Worm (Caenorhabditis elegans) whole organism, young adult: ENCODE measurements around the gene B0416.2.

Experiments
- B0336.3 ChIP-seq: fragments of 200-800 bp; sonication (Bioruptor generic); IDR thresholded peaks from 2 replicates; pipeline ENCODE4 v1.3.6; 2022; ENCODE audit warnings: missing genetic modification characterization, missing compliant biosample characterization
- C06A6.2 ChIP-seq: fragments of 200-800 bp; sonication (Bioruptor generic); conservative IDR thresholded peaks from 2 replicates; pipeline ENCODE4 v1.3.6; 2022; ENCODE audit warnings: missing genetic modification characterization, missing compliant biosample characterization
- C17E4.6 ChIP-seq: fragments of 200-800 bp; sonication (Bioruptor generic); IDR thresholded peaks from 2 replicates; pipeline ENCODE4 v1.3.6; 2022; ENCODE audit warnings: missing genetic modification reagents, missing genetic modification characterization, missing compliant biosample characterization
- F22D6.2 ChIP-seq: sonication (generic microtip); optimal IDR thresholded peaks from 2 replicates; lab custom pipeline; 2016; ENCODE audit warnings: mild to moderate bottlenecking, missing genetic modification characterization, missing compliant biosample characterization
- F23B12.7 ChIP-seq: sonication (generic microtip); optimal IDR thresholded peaks from 2 replicates; lab custom pipeline; 2017; ENCODE audit warnings: missing genetic modification characterization, mild to moderate bottlenecking, missing compliant biosample characterization, antibody characterized with exemption, moderate library complexity; ENCODE audit not compliant: insufficient read depth
- F37B4.10 ChIP-seq: fragments of 200-800 bp; sonication (Bioruptor generic); IDR thresholded peaks from 2 replicates; pipeline ENCODE4 v1.3.6; 2022; ENCODE audit warnings: missing genetic modification characterization, missing compliant biosample characterization
- F49E8.2 ChIP-seq: sonication (generic microtip); optimal IDR thresholded peaks from 3 replicates; lab custom pipeline; 2017; ENCODE audit warnings: missing genetic modification characterization, mild to moderate bottlenecking, missing compliant biosample characterization, antibody characterized with exemption, moderate library complexity; ENCODE audit not compliant: insufficient read depth
- F52B5.7 ChIP-seq: sonication (generic microtip); optimal IDR thresholded peaks from 2 replicates; lab custom pipeline; 2016; ENCODE audit warnings: mild to moderate bottlenecking, missing genetic modification characterization, missing compliant biosample characterization
- F55B11.4 ChIP-seq: sonication (generic microtip); optimal IDR thresholded peaks from 2 replicates; lab custom pipeline; 2016; ENCODE audit warnings: missing compliant biosample characterization, missing genetic modification characterization, borderline replicate concordance; ENCODE audit not compliant: insufficient read depth
- K11D2.4 ChIP-seq: fragments of 200-800 bp; sonication (Bioruptor generic); IDR thresholded peaks from 2 replicates; pipeline ENCODE4 v1.3.6; 2022; ENCODE audit warnings: missing genetic modification reagents, missing genetic modification characterization, missing compliant biosample characterization
- K12H6.12 ChIP-seq: fragments of 200-800 bp; sonication (Bioruptor generic); optimal IDR thresholded peaks from 2 replicates; lab custom pipeline; 2018; ENCODE audit warnings: mild to moderate bottlenecking, missing genetic modification characterization, missing compliant biosample characterization
- T07F8.4 ChIP-seq: sonication (generic microtip); optimal IDR thresholded peaks from 2 replicates; lab custom pipeline; 2016; ENCODE audit warnings: mild to moderate bottlenecking, missing genetic modification characterization, moderate library complexity, missing compliant biosample characterization
- akir-1 ChIP-seq: fragments of 200-800 bp; sonication (Bioruptor generic); optimal IDR thresholded peaks from 2 replicates; lab custom pipeline; 2018; ENCODE audit warnings: mild to moderate bottlenecking, missing genetic modification characterization, moderate library complexity, missing compliant biosample characterization
- atf-7 ChIP-seq: sonication (generic microtip); optimal IDR thresholded peaks from 2 replicates; lab custom pipeline; 2017; ENCODE audit warnings: mild to moderate bottlenecking, missing genetic modification characterization, missing compliant biosample characterization
- attf-5 ChIP-seq: fragments of 200-800 bp; sonication (Bioruptor generic); optimal IDR thresholded peaks from 2 replicates; lab custom pipeline; 2018; ENCODE audit warnings: mild to moderate bottlenecking, missing genetic modification characterization, missing compliant biosample characterization
- attf-6 ChIP-seq: fragments of 200-800 bp; sonication (Bioruptor generic); IDR thresholded peaks from 2 replicates; pipeline ENCODE4 v1.3.6; 2022; ENCODE audit warnings: missing genetic modification reagents, missing genetic modification characterization, missing compliant biosample characterization
- cebp-1 ChIP-seq, 2 experiments: fragments of 200-800 bp in 1 of 2; sonication (Bioruptor generic) in 1 of 2; sonication (generic microtip) in 1 of 2; IDR thresholded peaks in 1 of 2; optimal IDR thresholded peaks in 1 of 2; 2 replicates each; pipeline versions ENCODE4 v1.3.6 to Lab custom; 2017 to 2022; ENCODE audit warnings: missing compliant biosample characterization in 2 of 2, missing genetic modification characterization in 2 of 2, mild to moderate bottlenecking in 1 of 2, missing genetic modification reagents in 1 of 2, moderate library complexity in 1 of 2
- ceh-27 ChIP-seq: fragments of 200-800 bp; sonication (Bioruptor generic); optimal IDR thresholded peaks from 2 replicates; lab custom pipeline; 2018; ENCODE audit warnings: mild to moderate bottlenecking, missing genetic modification characterization, moderate library complexity, missing compliant biosample characterization
- ceh-58 ChIP-seq: fragments of 200-800 bp; sonication (Bioruptor generic); IDR thresholded peaks from 2 replicates; pipeline ENCODE4 v1.3.6; 2022; ENCODE audit warnings: missing genetic modification characterization, missing compliant biosample characterization
- ceh-91 ChIP-seq: fragments of 200-800 bp; sonication (Bioruptor generic); IDR thresholded peaks from 2 replicates; pipeline ENCODE4 v1.3.6; 2022; ENCODE audit warnings: missing genetic modification reagents, missing genetic modification characterization, missing compliant biosample characterization
- chd-7 ChIP-seq: sonication (generic microtip); optimal IDR thresholded peaks from 2 replicates; lab custom pipeline; 2016; ENCODE audit warnings: mild to moderate bottlenecking, missing genetic modification characterization, moderate library complexity, missing compliant biosample characterization
- ekl-4 ChIP-seq: fragments of 200-800 bp; sonication (Bioruptor generic); IDR thresholded peaks from 2 replicates; pipeline ENCODE4 v1.3.6; 2022; ENCODE audit warnings: missing genetic modification reagents, missing genetic modification characterization, missing compliant biosample characterization
- fkh-3 ChIP-seq: sonication (generic microtip); optimal IDR thresholded peaks from 2 replicates; lab custom pipeline; 2016; ENCODE audit warnings: mild to moderate bottlenecking, missing genetic modification characterization, missing compliant biosample characterization
- hlh-26 ChIP-seq: fragments of 200-800 bp; sonication (Bioruptor generic); conservative IDR thresholded peaks from 2 replicates; pipeline ENCODE4 v1.3.6; 2022; ENCODE audit warnings: missing genetic modification reagents, missing genetic modification characterization, missing compliant biosample characterization
- hmg-1.2 ChIP-seq: fragments of 200-800 bp; sonication (Bioruptor generic); IDR thresholded peaks from 2 replicates; pipeline ENCODE4 v1.3.6; 2022; ENCODE audit warnings: missing genetic modification reagents, missing genetic modification characterization, missing compliant biosample characterization
- hmg-20 ChIP-seq: fragments of 200-800 bp; sonication (Bioruptor generic); IDR thresholded peaks from 2 replicates; pipeline ENCODE4 v1.3.6; 2022; ENCODE audit warnings: missing genetic modification reagents, missing genetic modification characterization, missing compliant biosample characterization
- lag-1 ChIP-seq: fragments of 200-800 bp; sonication (Bioruptor generic); IDR thresholded peaks from 2 replicates; pipeline ENCODE4 v1.3.6; 2022; ENCODE audit warnings: missing genetic modification reagents, missing genetic modification characterization, missing compliant biosample characterization
- lin-40 ChIP-seq: sonication (generic microtip); optimal IDR thresholded peaks from 2 replicates; lab custom pipeline; 2016; ENCODE audit warnings: missing genetic modification characterization, mild to moderate bottlenecking, missing compliant biosample characterization, missing genotype, missing genetic modification reagents
- lin-54 ChIP-seq: fragments of 200-800 bp; sonication (Bioruptor generic); optimal IDR thresholded peaks from 2 replicates; lab custom pipeline; 2018; ENCODE audit warnings: mild to moderate bottlenecking, missing genetic modification characterization, missing compliant biosample characterization
- lir-1 ChIP-seq: fragments of 200-800 bp; sonication (Bioruptor generic); conservative IDR thresholded peaks from 2 replicates; pipeline ENCODE4 v1.3.6; 2022; ENCODE audit warnings: missing genetic modification reagents, missing genetic modification characterization, missing compliant biosample characterization
- madf-3 ChIP-seq: fragments of 200-800 bp; sonication (Bioruptor generic); IDR thresholded peaks from 2 replicates; pipeline ENCODE4 v1.3.6; 2022; ENCODE audit warnings: missing genetic modification reagents, missing genetic modification characterization, missing compliant biosample characterization
- madf-6 ChIP-seq: fragments of 200-800 bp; sonication (Bioruptor generic); IDR thresholded peaks from 2 replicates; pipeline ENCODE4 v1.3.6; 2022; ENCODE audit warnings: missing genetic modification reagents, missing genetic modification characterization, missing compliant biosample characterization
- madf-8 ChIP-seq: fragments of 200-800 bp; sonication (Bioruptor generic); conservative IDR thresholded peaks from 2 replicates; pipeline ENCODE4 v1.3.6; 2022; ENCODE audit warnings: missing genetic modification reagents, missing genetic modification characterization, missing compliant biosample characterization
- nfya-2 ChIP-seq: fragments of 200-800 bp; sonication (Bioruptor generic); IDR thresholded peaks from 2 replicates; pipeline ENCODE4 v1.3.6; 2022; ENCODE audit warnings: missing genetic modification reagents, missing genetic modification characterization, missing compliant biosample characterization
- nhr-27 ChIP-seq: fragments of 200-800 bp; sonication (Bioruptor generic); optimal IDR thresholded peaks from 2 replicates; lab custom pipeline; 2018; ENCODE audit warnings: mild to moderate bottlenecking, missing genetic modification characterization, moderate library complexity, missing compliant biosample characterization
- nhr-80 ChIP-seq: sonication (generic microtip); optimal IDR thresholded peaks from 2 replicates; lab custom pipeline; 2016; ENCODE audit warnings: missing genetic modification characterization, missing compliant biosample characterization
- nhr-90 ChIP-seq: sonication (generic microtip); optimal IDR thresholded peaks from 2 replicates; lab custom pipeline; 2016; ENCODE audit warnings: missing genotype, mild to moderate bottlenecking, missing genetic modification characterization, missing compliant biosample characterization
- repo-1 ChIP-seq: sonication (generic microtip); optimal IDR thresholded peaks from 2 replicates; lab custom pipeline; 2017; ENCODE audit warnings: mild to moderate bottlenecking, missing genetic modification characterization, missing compliant biosample characterization
- sdz-38 ChIP-seq: sonication (generic microtip); optimal IDR thresholded peaks from 2 replicates; lab custom pipeline; 2016; ENCODE audit warnings: missing genotype, missing genetic modification characterization, missing compliant biosample characterization
- sea-2 ChIP-seq: fragments of 200-800 bp; sonication (Bioruptor generic); IDR thresholded peaks from 2 replicates; pipeline ENCODE4 v1.3.6; 2022; ENCODE audit warnings: missing genetic modification characterization, missing compliant biosample characterization
- tbp1 ChIP-seq: fragments of 200-800 bp; sonication (Bioruptor generic); optimal IDR thresholded peaks from 2 replicates; lab custom pipeline; 2018; ENCODE audit warnings: mild to moderate bottlenecking, missing genetic modification characterization, missing compliant biosample characterization
- ztf-26 ChIP-seq: sonication (generic microtip); optimal IDR thresholded peaks from 2 replicates; lab custom pipeline; 2017; ENCODE audit warnings: missing genetic modification characterization, missing compliant biosample characterization
- ztf-28 ChIP-seq: fragments of 200-800 bp; sonication (Bioruptor generic); IDR thresholded peaks from 2 replicates; pipeline ENCODE4 v1.3.6; 2022; ENCODE audit warnings: missing genetic modification reagents, missing genetic modification characterization, missing compliant biosample characterization
- ztf-3 ChIP-seq: fragments of 200-800 bp; sonication (Bioruptor generic); optimal IDR thresholded peaks from 2 replicates; lab custom pipeline; 2018; ENCODE audit warnings: mild to moderate bottlenecking, missing genetic modification characterization, missing compliant biosample characterization
- ztf-6 ChIP-seq: fragments of 200-800 bp; sonication (Bioruptor generic); IDR thresholded peaks from 2 replicates; pipeline ENCODE4 v1.3.6; 2022; ENCODE audit warnings: missing genetic modification reagents, missing genetic modification characterization, missing compliant biosample characterization

B0416.2 gene

DNA sequence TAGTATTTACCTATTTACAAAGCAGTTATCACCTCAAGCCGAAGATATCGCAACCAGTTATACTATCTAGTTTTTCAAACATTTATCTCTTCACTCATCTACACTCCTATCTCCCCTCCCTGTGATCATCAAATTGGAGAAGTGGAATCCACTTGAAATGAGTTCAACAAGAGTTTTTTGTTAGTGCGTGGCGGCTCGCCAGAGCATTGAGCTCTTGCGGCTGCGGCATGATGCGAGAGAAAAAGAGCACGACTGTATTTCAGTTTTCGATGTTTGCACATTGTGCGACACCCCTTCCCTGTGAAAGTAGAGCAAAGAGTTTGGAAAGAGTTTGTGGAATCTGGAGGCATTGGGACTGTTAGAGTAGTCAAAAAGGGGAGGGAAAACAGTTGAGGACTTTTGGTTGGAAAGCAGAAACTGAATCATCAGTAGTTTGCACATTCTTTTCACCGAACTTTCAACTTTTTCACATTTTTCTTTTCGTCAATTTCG lies 31.8 kb downstream of the B0416.2 start, which contains the start of gene T20B5.2:
Gene T20B5.2 (plus strand): TSS at position 442 of the 492 bp plus-strand sequence.
- TF ChIP-seq nfya-2 (GFP tag; lab: Robert Waterston, UW) (no peak), ztf-6 (no peak), F37B4.10 (GFP tag; lab: Robert Waterston, UW) (no peak), lir-1 (GFP tag; lab: Robert Waterston, UW) (no peak)

DNA sequence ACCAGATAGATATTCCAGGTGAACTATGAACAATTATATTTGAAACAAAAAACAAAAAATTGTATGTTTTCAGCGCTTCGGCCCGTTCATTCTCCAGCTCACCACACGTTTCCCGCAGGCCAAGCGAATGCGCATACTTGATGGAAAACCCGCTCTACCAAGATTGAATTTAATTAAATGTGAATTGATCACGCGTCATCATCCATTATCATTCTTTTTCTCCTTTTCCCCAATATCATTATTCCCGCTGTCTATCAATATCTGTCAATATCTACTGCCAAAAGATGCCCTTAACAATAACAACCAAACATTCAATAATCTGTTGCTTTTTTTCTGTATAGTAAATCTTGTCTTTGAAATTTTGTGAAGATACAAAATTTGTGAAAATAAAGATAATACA lies 37.3 kb downstream of the B0416.2 start:
- no peak for TF ChIP-seq F22D6.2 (tag; lab: Kevin White, UChicago)
- TF ChIP-seq F49E8.2 (tag; lab: Kevin White, UChicago): no peak
- TF ChIP-seq nhr-80 (tag; lab: Kevin White, UChicago): no peak
- TF ChIP-seq madf-3 (GFP tag; lab: Robert Waterston, UW): no peak
- no peak for TF ChIP-seq lin-54 (GFP tag; lab: Kevin White, UChicago)
- no peak for TF ChIP-seq akir-1 (GFP tag; lab: Kevin White, UChicago)
- TF ChIP-seq ztf-28 (GFP tag; lab: Robert Waterston, UW): no peak
- TF ChIP-seq hmg-20 (GFP tag; lab: Robert Waterston, UW): no peak
- no peak for TF ChIP-seq atf-7 (tag; lab: Kevin White, UChicago)
- no peak for TF ChIP-seq hlh-26 (GFP tag; lab: Robert Waterston, UW)
- TF ChIP-seq F23B12.7 (tag; lab: Kevin White, UChicago): no peak
- TF ChIP-seq C06A6.2: no peak
- no peak for TF ChIP-seq cebp-1 (GFP tag; IDR thresholded peaks at IDR 0.05; lab: Robert Waterston, UW)
- TF ChIP-seq cebp-1 (tag; optimal IDR thresholded peaks at IDR 0.05; lab: Kevin White, UChicago): no peak
- no peak for TF ChIP-seq T07F8.4
- TF ChIP-seq fkh-3 (tag; lab: Kevin White, UChicago): no peak
- TF ChIP-seq attf-6 (GFP tag; lab: Robert Waterston, UW): no peak
- no peak for TF ChIP-seq sea-2 (GFP tag; lab: Robert Waterston, UW)
- TF ChIP-seq B0336.3: no peak
- TF ChIP-seq, all 124 proteins: peak for 0

DNA sequence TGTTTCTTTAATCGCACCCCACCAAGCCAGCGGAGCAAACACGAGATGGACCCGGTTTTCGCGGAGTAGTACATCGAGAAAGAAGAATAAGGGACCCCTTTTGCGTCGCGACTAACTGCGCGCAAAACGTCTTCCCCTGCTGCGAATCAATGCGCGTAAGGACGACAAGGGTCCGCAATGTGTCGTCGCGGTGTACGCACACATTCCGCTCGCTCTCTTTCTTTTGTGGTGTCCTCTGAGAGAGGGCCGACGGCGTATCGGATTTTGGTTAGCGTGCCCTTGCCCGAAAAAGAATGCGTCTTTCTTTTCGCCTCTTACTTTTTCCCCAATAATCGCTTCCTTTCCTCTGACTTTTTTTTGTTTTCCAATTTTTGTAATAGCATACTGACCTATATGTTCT lies 38.9 kb downstream of the B0416.2 start:
- TF ChIP-seq B0336.3 (no peak), madf-8 (no peak), sea-2 (GFP tag; lab: Robert Waterston, UW) (no peak), madf-6 (GFP tag; lab: Robert Waterston, UW) (no peak), ztf-3 (no peak), ceh-27 (GFP tag; lab: Kevin White, UChicago) (peak; percentile 73), C17E4.6 (GFP tag; lab: Robert Waterston, UW) (no peak), T07F8.4 (no peak), F23B12.7 (tag; lab: Kevin White, UChicago) (no peak), sdz-38 (tag; lab: Kevin White, UChicago) (no peak), nhr-80 (tag; lab: Kevin White, UChicago) (no peak), K11D2.4 (GFP tag; lab: Robert Waterston, UW) (peak; percentile 61), ceh-58 (GFP tag; lab: Robert Waterston, UW) (no peak), tbp1 (GFP tag; lab: Kevin White, UChicago) (no peak), lag-1 (GFP tag; lab: Robert Waterston, UW) (0 out of 2 replicates have a peak, but pooled peaks have one; percentile 49), K12H6.12 (tag; lab: Kevin White, UChicago) (peak; percentile 53), chd-7 (tag; lab: Kevin White, UChicago) (peak; percentile 24), ceh-91 (GFP tag; lab: Robert Waterston, UW) (no peak), F55B11.4 (tag; lab: Kevin White, UChicago) (no peak), nhr-27 (no peak), ztf-26 (tag; lab: Kevin White, UChicago) (peak; percentile 38), nhr-90 (no peak), repo-1 (tag; lab: Kevin White, UChicago) (no peak), hmg-1.2 (GFP tag; lab: Robert Waterston, UW) (no peak), lin-40 (tag; lab: Kevin White, UChicago) (peak; percentile 70), ekl-4 (GFP tag; lab: Robert Waterston, UW) (peak; percentile 36; the same call in 1 of the 2 replicates), F52B5.7 (tag; lab: Kevin White, UChicago) (no peak), attf-5 (GFP tag; lab: Kevin White, UChicago) (no peak)
